Fruit fly (Drosophila melanogaster) Kc167 (cell line): ENCODE measurements around the gene Acbp5.

Experiments used
- Myc ChIP-seq: fragments of >200 bp; optimal IDR thresholded peaks from 2 replicates; lab custom pipeline; 2017; ENCODE audit warnings: missing external identifiers
- Sin3A ChIP-seq: fragments of >200 bp; optimal IDR thresholded peaks from 2 replicates; lab custom pipeline; 2018; ENCODE audit warnings: missing external identifiers
- h ChIP-seq: fragments of >200 bp; optimal IDR thresholded peaks from 3 replicates; lab custom pipeline; 2018; ENCODE audit warnings: missing external identifiers
- insv ChIP-seq: fragments of >200 bp; optimal IDR thresholded peaks from 3 replicates; lab custom pipeline; 2018; ENCODE audit warnings: missing external identifiers
- psq ChIP-seq: fragments of >200 bp; optimal IDR thresholded peaks from 2 replicates; lab custom pipeline; 2017; ENCODE audit warnings: missing external identifiers
- ttk ChIP-seq: sonication (Bioruptor generic); optimal IDR thresholded peaks from 2 replicates; lab custom pipeline; 2017; ENCODE audit warnings: missing external identifiers

Gene Acbp5

dm6 chr3L:8777313-8777924, 10.9 kb downstream of the Acbp5 start:
- no peak for TF ChIP-seq ttk (lab: Kevin White, UChicago)
- TF ChIP-seq h = no peak
- no peak for TF ChIP-seq Myc (lab: Kevin White, UChicago)
- no peak for TF ChIP-seq psq (lab: Kevin White, UChicago)
- no peak for TF ChIP-seq Sin3A (lab: Kevin White, UChicago)
- no peak for TF ChIP-seq insv (lab: Kevin White, UChicago)

- TF ChIP-seq h (no peak), ttk (lab: Kevin White, UChicago) (no peak), insv (lab: Kevin White, UChicago) (no peak)
Measured at dm6 chr3L:8774974-8775731, 13.2 kb downstream of the Acbp5 start.

- TF ChIP-seq Myc (lab: Kevin White, UChicago) (no peak), ttk (lab: Kevin White, UChicago) (no peak), Sin3A (lab: Kevin White, UChicago) (no peak), insv (lab: Kevin White, UChicago) (no peak), h (no peak), psq (lab: Kevin White, UChicago) (no peak)
Measured at dm6 chr3L:8773713-8774112, 14.6 kb downstream of the Acbp5 start.

DNA sequence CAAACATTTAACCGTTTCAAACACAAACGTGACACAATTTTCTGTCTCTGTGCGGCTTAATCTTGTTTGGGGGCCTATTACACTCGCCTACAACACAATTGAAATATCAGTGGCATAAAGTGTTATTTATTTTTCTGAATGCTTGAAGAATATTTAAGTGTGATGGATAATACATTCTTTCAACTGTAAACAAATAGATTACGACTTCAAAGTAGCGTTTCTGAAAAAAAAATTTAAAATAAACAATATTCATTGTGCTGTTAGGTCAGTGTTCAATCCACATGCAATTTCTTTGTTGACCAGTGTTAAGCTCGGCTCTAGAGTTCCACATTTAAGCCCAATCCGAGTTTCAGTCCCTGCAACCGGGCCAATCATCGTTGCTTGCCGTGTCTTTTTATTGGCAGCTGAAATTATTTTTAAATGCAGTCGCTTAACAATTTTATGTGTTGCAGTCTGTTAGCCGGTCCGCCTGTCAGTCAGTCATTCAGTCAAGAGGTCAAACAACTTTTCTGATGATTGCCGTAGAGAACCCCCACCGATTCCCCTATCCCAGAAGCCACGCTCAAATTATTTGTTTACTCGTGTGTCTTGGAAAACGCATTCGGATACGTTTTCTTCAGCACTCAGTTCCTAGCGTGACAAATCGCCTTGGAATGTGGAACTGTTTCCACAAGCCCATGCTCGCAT, 15.2 kb downstream of the Acbp5 start:
- TF ChIP-seq Myc (lab: Kevin White, UChicago) (no peak), Sin3A (lab: Kevin White, UChicago) (no peak), psq (lab: Kevin White, UChicago) (no peak), h (no peak), insv (lab: Kevin White, UChicago) (no peak), ttk (lab: Kevin White, UChicago) (no peak)

DNA sequence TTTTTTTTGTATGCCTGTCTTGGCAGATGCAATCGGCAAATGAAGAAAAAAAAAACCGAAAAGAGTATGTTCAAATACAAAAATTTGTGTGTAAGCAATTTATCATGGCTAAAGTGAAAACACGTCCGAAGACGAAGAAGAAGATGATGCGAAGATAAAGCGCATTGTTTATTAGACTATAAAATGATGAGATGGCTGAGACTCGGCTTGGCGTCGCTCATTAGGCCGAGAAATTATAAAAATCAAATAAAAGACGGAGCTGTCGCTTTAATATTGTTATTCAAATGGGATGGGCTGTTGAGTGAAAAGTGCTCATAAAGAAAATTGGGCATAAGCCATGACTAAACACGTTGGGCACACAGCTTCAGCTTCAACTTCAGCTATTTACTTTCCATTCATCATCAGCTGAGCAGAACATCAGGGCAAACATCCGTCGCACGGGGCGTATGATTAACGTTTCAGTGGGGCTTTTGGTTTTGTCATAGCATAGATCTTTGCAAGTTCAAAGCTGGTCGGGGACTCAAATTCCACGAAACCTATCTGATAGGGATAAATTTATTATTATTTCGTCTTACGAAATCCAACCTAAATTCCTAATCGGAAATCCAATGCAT, 17.6 kb downstream of the Acbp5 start:
- TF ChIP-seq psq (lab: Kevin White, UChicago) = no peak
- no peak for TF ChIP-seq Sin3A (lab: Kevin White, UChicago)
- TF ChIP-seq Myc (lab: Kevin White, UChicago) = no peak
- TF ChIP-seq h = no peak
- TF ChIP-seq insv (lab: Kevin White, UChicago) = no peak
- no peak for TF ChIP-seq ttk (lab: Kevin White, UChicago)

DNA sequence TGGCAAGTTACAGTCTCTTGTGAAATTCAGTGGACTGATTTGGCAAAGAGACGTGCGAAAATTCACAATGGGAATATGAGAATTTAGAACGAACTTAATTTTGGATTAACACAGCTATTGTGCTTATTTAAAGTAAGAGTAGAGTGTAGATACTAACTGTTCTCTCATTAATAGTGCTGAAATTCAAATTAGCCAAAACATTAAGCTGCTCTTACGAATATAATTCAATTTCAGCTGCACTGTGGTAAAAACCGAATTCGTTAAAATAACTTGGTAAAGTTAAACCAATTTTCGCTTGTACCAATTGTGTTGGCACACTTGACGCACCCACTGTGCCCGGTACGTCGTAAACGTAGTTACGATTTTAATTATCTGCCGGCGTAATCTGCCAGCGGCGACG, 20.5 kb downstream of the Acbp5 start:
- TF ChIP-seq Sin3A (lab: Kevin White, UChicago) = no peak
- no peak for TF ChIP-seq insv (lab: Kevin White, UChicago)
- TF ChIP-seq ttk (lab: Kevin White, UChicago) = no peak
- TF ChIP-seq Myc (lab: Kevin White, UChicago) = no peak
- TF ChIP-seq h = no peak
- TF ChIP-seq psq (lab: Kevin White, UChicago) = no peak

dm6 chr3L:8765969-8766538, 22.3 kb downstream of the Acbp5 start:
- TF ChIP-seq insv (lab: Kevin White, UChicago) (no peak), Sin3A (lab: Kevin White, UChicago) (no peak), psq (lab: Kevin White, UChicago) (no peak), ttk (lab: Kevin White, UChicago) (no peak), Myc (lab: Kevin White, UChicago) (no peak), h (no peak)

dm6 chr3L:8765493-8765892, 22.9 kb downstream of the Acbp5 start:
- TF ChIP-seq Sin3A (lab: Kevin White, UChicago) = no peak
- TF ChIP-seq h = no peak
- TF ChIP-seq psq (lab: Kevin White, UChicago) = no peak
- TF ChIP-seq ttk (lab: Kevin White, UChicago) = no peak
- no peak for TF ChIP-seq insv (lab: Kevin White, UChicago)
- TF ChIP-seq Myc (lab: Kevin White, UChicago) = no peak

- TF ChIP-seq ttk (lab: Kevin White, UChicago) (no peak), insv (lab: Kevin White, UChicago) (no peak), psq (lab: Kevin White, UChicago) (no peak), Myc (lab: Kevin White, UChicago) (no peak), Sin3A (lab: Kevin White, UChicago) (no peak), h (no peak)
Measured at dm6 chr3L:8763794-8764193, 24.6 kb downstream of the Acbp5 start.

dm6 chr3L:8763037-8763454, 25.3 kb downstream of the Acbp5 start:
- TF ChIP-seq ttk (lab: Kevin White, UChicago) = no peak
- TF ChIP-seq h = no peak
- no peak for TF ChIP-seq psq (lab: Kevin White, UChicago)
- TF ChIP-seq Sin3A (lab: Kevin White, UChicago) = no peak
- TF ChIP-seq insv (lab: Kevin White, UChicago) = no peak
- TF ChIP-seq Myc (lab: Kevin White, UChicago) = no peak

DNA sequence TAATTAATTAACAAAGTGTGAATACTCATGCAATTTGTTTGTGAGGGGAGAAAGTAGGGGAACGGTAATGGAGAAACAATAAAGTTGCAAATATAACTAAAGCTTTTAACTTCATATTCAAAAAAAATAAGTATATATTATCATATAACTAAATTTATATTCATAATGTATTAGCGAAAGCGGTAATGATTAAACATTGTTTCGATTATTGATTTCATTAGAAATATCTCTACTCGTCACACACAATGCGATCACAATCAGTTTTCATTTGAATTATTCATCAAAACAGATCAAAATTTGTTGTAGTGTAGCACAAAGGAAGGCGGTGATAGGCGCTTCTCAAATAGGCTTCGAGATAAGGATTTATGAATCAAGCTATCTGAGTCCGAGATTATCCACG, 32.7 kb downstream of the Acbp5 start, which contains the start of gene CG6576:
TSS of gene CG6576 (plus strand) at position 301 of the 400 bp plus-strand sequence.
- TF ChIP-seq h = no peak
- TF ChIP-seq psq (lab: Kevin White, UChicago) = no peak
- no peak for TF ChIP-seq Myc (lab: Kevin White, UChicago)
- no peak for TF ChIP-seq ttk (lab: Kevin White, UChicago)
- TF ChIP-seq insv (lab: Kevin White, UChicago) = no peak
- TF ChIP-seq Sin3A (lab: Kevin White, UChicago) = no peak
